Fruit fly (Drosophila melanogaster) whole organism, adult: ENCODE data around the gene Ubr3.

Experiments used
- CG11617 ChIP-seq: fragments of 200-800 bp; sonication (Bioruptor generic); optimal IDR thresholded peaks from 2 replicates; lab custom pipeline; 2017; ENCODE audit warnings: mild to moderate bottlenecking, missing biosample characterization, missing genetic modification reagents, missing genetic modification characterization
- CG12768 ChIP-seq: fragments of 200-800 bp; sonication (Bioruptor generic); optimal IDR thresholded peaks from 2 replicates; lab custom pipeline; 2017; ENCODE audit warnings: missing biosample characterization, missing genetic modification characterization, mild to moderate bottlenecking, moderate library complexity, missing genetic modification reagents
- CG14711 ChIP-seq: fragments of 200-800 bp; sonication (Bioruptor generic); optimal IDR thresholded peaks from 2 replicates; lab custom pipeline; 2018; ENCODE audit warnings: missing biosample characterization, mild to moderate bottlenecking, missing genetic modification characterization, moderate library complexity
- CG1620 ChIP-seq: fragments of 200-800 bp; sonication (Bioruptor generic); optimal IDR thresholded peaks from 2 replicates; lab custom pipeline; 2016; ENCODE audit warnings: missing biosample characterization, missing genetic modification characterization
- CG33017 ChIP-seq: fragments of 200-800 bp; sonication (Bioruptor generic); optimal IDR thresholded peaks from 2 replicates; lab custom pipeline; 2018; ENCODE audit warnings: missing biosample characterization, mild to moderate bottlenecking, missing genetic modification characterization, moderate library complexity
- CG5204 ChIP-seq: fragments of 200-800 bp; sonication (Bioruptor generic); optimal IDR thresholded peaks from 2 replicates; lab custom pipeline; 2016; ENCODE audit warnings: missing biosample characterization, missing genetic modification characterization
- CG7045 ChIP-seq: fragments of 200-800 bp; sonication (Bioruptor generic); optimal IDR thresholded peaks from 2 replicates; lab custom pipeline; 2017; ENCODE audit warnings: missing biosample characterization, mild to moderate bottlenecking, missing genetic modification characterization
- CG7101 ChIP-seq: fragments of 200-800 bp; sonication (Bioruptor generic); optimal IDR thresholded peaks from 2 replicates; lab custom pipeline; 2018; ENCODE audit warnings: missing biosample characterization, mild to moderate bottlenecking, missing genetic modification characterization, moderate library complexity
- Clk ChIP-seq: fragments of 200-800 bp; sonication (Bioruptor generic); optimal IDR thresholded peaks from 2 replicates; lab custom pipeline; 2017; ENCODE audit warnings: missing biosample characterization, missing genetic modification characterization
- Crg-1 ChIP-seq: fragments of 200-800 bp; sonication (Bioruptor generic); optimal IDR thresholded peaks from 2 replicates; lab custom pipeline; 2016; ENCODE audit warnings: missing biosample characterization, missing genetic modification characterization
- Hr96 ChIP-seq: fragments of 200-800 bp; sonication (Bioruptor generic); optimal IDR thresholded peaks from 2 replicates; lab custom pipeline; 2016; ENCODE audit warnings: missing biosample characterization, missing genetic modification characterization
- Mnt ChIP-seq: fragments of 200-800 bp; sonication (Bioruptor generic); optimal IDR thresholded peaks from 2 replicates; lab custom pipeline; 2016; ENCODE audit warnings: missing biosample characterization, mild to moderate bottlenecking, missing genetic modification characterization
- bab1 ChIP-seq: fragments of 200-800 bp; sonication (Bioruptor generic); optimal IDR thresholded peaks from 3 replicates; lab custom pipeline; 2019; ENCODE audit warnings: missing biosample characterization, mild to moderate bottlenecking, missing genetic modification characterization, moderate library complexity
- cic ChIP-seq: fragments of 200-800 bp; sonication (Bioruptor generic); optimal IDR thresholded peaks from 2 replicates; lab custom pipeline; 2017; ENCODE audit warnings: missing biosample characterization, mild to moderate bottlenecking, missing genetic modification characterization, moderate library complexity
- cnc ChIP-seq, 2 experiments: fragments of >200 bp; optimal IDR thresholded peaks; 2 replicates each; lab custom pipeline; 2017
- kay ChIP-seq: fragments of 200-800 bp; sonication (Bioruptor generic); peaks from one replicate; lab custom pipeline; 2016; ENCODE audit warnings: missing biosample characterization, missing genetic modification characterization, borderline replicate concordance
- ovo ChIP-seq: fragments of 200-800 bp; sonication (Bioruptor generic); optimal IDR thresholded peaks from 2 replicates; lab custom pipeline; 2016; ENCODE audit warnings: missing biosample characterization, missing genetic modification characterization
- pad ChIP-seq: fragments of 200-800 bp; sonication (Bioruptor generic); optimal IDR thresholded peaks from 3 replicates; lab custom pipeline; 2017; ENCODE audit warnings: missing biosample characterization, missing genetic modification characterization, mild to moderate bottlenecking, moderate library complexity, missing genetic modification reagents
- tj ChIP-seq: fragments of 200-800 bp; sonication (Bioruptor generic); optimal IDR thresholded peaks from 3 replicates; lab custom pipeline; 2017; ENCODE audit warnings: missing biosample characterization, mild to moderate bottlenecking, missing genetic modification characterization, moderate library complexity
- toe ChIP-seq: fragments of 200-800 bp; sonication (Bioruptor generic); optimal IDR thresholded peaks from 2 replicates; lab custom pipeline; 2016; ENCODE audit warnings: missing biosample characterization, missing genetic modification characterization

Ubr3 gene

dm6 chrX:7935798-7936572, at the start of gene Ubr3:
TSS of gene Ubr3 (plus strand) at chrX:7935896.
- TF ChIP-seq Mnt (GFP tag; lab: Kevin White, UChicago), result peak; percentile 76
- no peak for TF ChIP-seq CG12768 (GFP tag; lab: Kevin White, UChicago)
- TF ChIP-seq CG11617, result peak; percentile 66
- no peak for TF ChIP-seq cnc (optimal IDR thresholded peaks at IDR 0.05; lab: Kevin White, UChicago)
- TF ChIP-seq cic (GFP tag; lab: Kevin White, UChicago), result peak; percentile 47
- peak; percentile 48 for TF ChIP-seq CG1620
- no peak for TF ChIP-seq CG33017
- no peak for TF ChIP-seq toe (GFP tag; lab: Kevin White, UChicago)
- TF ChIP-seq CG14711 (tag; lab: Kevin White, UChicago), result no peak
- peak; percentile 7 for TF ChIP-seq CG7101 (tag; lab: Kevin White, UChicago)
- TF ChIP-seq kay (GFP tag; lab: Kevin White, UChicago), result no peak
- TF ChIP-seq Hr96 (GFP tag; lab: Kevin White, UChicago), result no peak
- TF ChIP-seq Crg-1 (GFP tag; lab: Kevin White, UChicago), result peak; percentile 25
- no peak for TF ChIP-seq ovo (GFP tag; lab: Kevin White, UChicago)
- TF ChIP-seq bab1 (GFP tag; lab: Kevin White, UChicago), result peak; percentile 8
- TF ChIP-seq CG7045 (GFP tag; lab: Kevin White, UChicago), result no peak
- no peak for TF ChIP-seq Clk
- peak; percentile 27 for TF ChIP-seq tj (GFP tag; lab: Kevin White, UChicago)
- TF ChIP-seq CG5204 (GFP tag; lab: Kevin White, UChicago), result no peak
- peak; percentile 49 for TF ChIP-seq pad (GFP tag; lab: Kevin White, UChicago)

dm6 chrX:7888386-7889024, 47.2 kb upstream of the Ubr3 start, which contains the start of gene Acat1:
TSS of gene Acat1 (minus strand) at chrX:7888785.
- TF ChIP-seq CG12768 (GFP tag; lab: Kevin White, UChicago), result peak; percentile 60
- TF ChIP-seq toe (GFP tag; lab: Kevin White, UChicago), result peak; percentile 52
- TF ChIP-seq Clk, result no peak
- TF ChIP-seq CG11617, result peak; percentile 69
- peak; percentile 5 for TF ChIP-seq cic (GFP tag; lab: Kevin White, UChicago)
- peak; percentile 73 for TF ChIP-seq Crg-1 (GFP tag; lab: Kevin White, UChicago)
- TF ChIP-seq CG7101 (tag; lab: Kevin White, UChicago), result peak; percentile 84
- peak; percentile 59 for TF ChIP-seq CG1620
- TF ChIP-seq kay (GFP tag; lab: Kevin White, UChicago), result no peak
- TF ChIP-seq CG14711 (tag; lab: Kevin White, UChicago), result peak; percentile 85
- TF ChIP-seq CG33017, result peak; percentile 35
- no peak for TF ChIP-seq cnc (optimal IDR thresholded peaks at IDR 0.05; lab: Kevin White, UChicago)
- TF ChIP-seq Hr96 (GFP tag; lab: Kevin White, UChicago), result peak; percentile 66
- TF ChIP-seq CG7045 (GFP tag; lab: Kevin White, UChicago), result peak; percentile 38
- TF ChIP-seq tj (GFP tag; lab: Kevin White, UChicago), result peak; percentile 32
- peak; percentile 36 for TF ChIP-seq ovo (GFP tag; lab: Kevin White, UChicago)
- TF ChIP-seq Mnt (GFP tag; lab: Kevin White, UChicago), result peak; percentile 66
- peak; percentile 92 for TF ChIP-seq bab1 (GFP tag; lab: Kevin White, UChicago)
- TF ChIP-seq pad (GFP tag; lab: Kevin White, UChicago), result peak; percentile 63
- peak; percentile 44 for TF ChIP-seq CG5204 (GFP tag; lab: Kevin White, UChicago)

DNA sequence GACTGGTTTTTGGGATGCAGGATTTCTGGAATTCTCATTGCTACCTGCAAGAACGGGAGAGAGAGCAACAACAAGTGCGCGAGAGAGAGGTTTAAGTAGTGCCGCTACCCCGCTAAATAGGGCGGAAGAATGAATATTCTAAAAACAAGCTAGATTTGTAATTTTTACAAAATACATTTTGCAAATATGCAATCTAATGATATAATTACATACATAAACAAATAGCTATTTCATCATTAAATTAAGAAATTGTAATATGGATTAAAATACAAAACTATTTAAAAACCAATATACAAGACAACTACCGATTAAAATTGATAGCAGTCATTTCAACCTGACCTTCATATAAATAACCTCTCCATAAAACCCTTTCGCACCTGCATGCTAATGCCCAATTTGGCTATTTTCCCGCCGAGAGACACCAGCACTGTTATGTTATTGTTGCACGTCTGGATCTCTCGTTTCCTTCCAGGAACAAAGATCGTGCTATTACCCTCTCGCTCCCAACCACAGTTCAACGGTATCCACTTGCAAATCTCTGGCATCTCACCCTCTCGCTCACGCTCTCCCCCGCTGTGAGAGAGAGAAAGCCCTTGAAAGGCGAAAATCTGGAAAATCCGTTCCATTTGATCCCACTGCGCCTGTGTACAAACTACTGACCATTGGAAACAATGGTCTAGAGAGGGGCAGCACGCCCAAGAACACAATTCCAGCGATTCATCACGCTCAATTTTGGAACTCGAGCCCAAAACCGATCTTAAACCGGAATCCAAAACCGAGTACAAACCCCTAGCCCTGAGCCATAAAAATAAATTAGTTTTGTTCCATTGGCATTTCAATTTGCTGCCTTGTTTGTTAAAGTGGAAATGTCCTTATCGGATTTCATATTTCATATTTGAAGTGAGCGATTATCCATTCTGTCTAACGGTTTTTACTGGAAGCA, 43.8 kb upstream of the Ubr3 start, which contains the start of gene Nek2:
Nek2 (minus strand) TSS at position 51 of the 943 bp plus-strand sequence.
- TF ChIP-seq CG1620 (no peak), tj (GFP tag; lab: Kevin White, UChicago) (no peak), bab1 (GFP tag; lab: Kevin White, UChicago) (peak; percentile 34), cic (GFP tag; lab: Kevin White, UChicago) (no peak), cnc (optimal IDR thresholded peaks at IDR 0.05; lab: Kevin White, UChicago) (no peak), CG11617 (no peak), CG5204 (GFP tag; lab: Kevin White, UChicago) (no peak), ovo (GFP tag; lab: Kevin White, UChicago) (peak; percentile 42), Mnt (GFP tag; lab: Kevin White, UChicago) (no peak), kay (GFP tag; lab: Kevin White, UChicago) (no peak), pad (GFP tag; lab: Kevin White, UChicago) (peak; percentile 93), Hr96 (GFP tag; lab: Kevin White, UChicago) (no peak), Crg-1 (GFP tag; lab: Kevin White, UChicago) (no peak), toe (GFP tag; lab: Kevin White, UChicago) (no peak), CG7045 (GFP tag; lab: Kevin White, UChicago) (no peak), CG33017 (no peak)

DNA sequence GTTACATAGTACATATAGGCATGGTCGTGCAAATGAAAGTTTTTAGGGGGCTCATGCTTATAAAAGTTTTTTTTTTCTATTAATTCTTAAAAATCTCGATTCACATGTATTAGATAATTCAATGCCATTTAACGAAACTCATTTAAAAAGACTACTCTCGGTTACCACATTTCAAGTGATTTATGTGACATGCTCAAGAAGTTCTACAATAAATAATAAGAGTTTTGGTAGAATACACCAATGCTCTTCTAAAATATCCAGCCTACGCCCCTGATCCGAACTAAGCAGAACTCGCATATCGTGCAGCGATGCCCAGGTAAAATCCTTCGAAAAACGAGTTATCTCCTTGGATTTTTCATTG, 43.2 kb upstream of the Ubr3 start:
- TF ChIP-seq tj (GFP tag; lab: Kevin White, UChicago), result no peak
- no peak for TF ChIP-seq CG7045 (GFP tag; lab: Kevin White, UChicago)
- TF ChIP-seq cic (GFP tag; lab: Kevin White, UChicago), result no peak
- no peak for TF ChIP-seq CG14711 (tag; lab: Kevin White, UChicago)
- TF ChIP-seq CG1620, result peak; percentile 17
- peak; percentile 17 for TF ChIP-seq CG7101 (tag; lab: Kevin White, UChicago)
- peak; percentile 18 for TF ChIP-seq bab1 (GFP tag; lab: Kevin White, UChicago)
- TF ChIP-seq pad (GFP tag; lab: Kevin White, UChicago), result no peak
